Fruit fly (Drosophila melanogaster) whole organism, wandering third instar larva: ENCODE data around the gene CG6000.

ENCODE experiments used
- Hr83 ChIP-seq: fragments of 200-300 bp; sonication (Bioruptor generic); optimal IDR thresholded peaks from 2 replicates; lab custom pipeline; 2016; ENCODE audit warnings: missing biosample characterization, mild to moderate bottlenecking, missing genetic modification characterization, moderate library complexity; ENCODE audit not compliant: poor library complexity, severe bottlenecking
- Rel ChIP-seq, 2 experiments: fragments of 200-800 bp; sonication (Bioruptor generic) in 1 of 2; optimal IDR thresholded peaks; 2 replicates in 1 of 2; 3 replicates in 1 of 2; lab custom pipeline; 2016 to 2019; ENCODE audit warnings: mild to moderate bottlenecking in 2 of 2, missing biosample characterization in 2 of 2, missing genetic modification characterization in 2 of 2, moderate library complexity in 1 of 2
- br ChIP-seq: fragments of 200-800 bp; sonication (Bioruptor generic); optimal IDR thresholded peaks from 2 replicates; lab custom pipeline; 2016; ENCODE audit warnings: missing biosample characterization, missing genetic modification characterization
- dmrt93B ChIP-seq: fragments of 200-800 bp; sonication (Bioruptor generic); optimal IDR thresholded peaks from 2 replicates; lab custom pipeline; 2018; ENCODE audit warnings: missing biosample characterization, mild to moderate bottlenecking, missing genetic modification characterization
- dsf ChIP-seq: sonication (Bioruptor generic); optimal IDR thresholded peaks from 2 replicates; lab custom pipeline; 2016; ENCODE audit warnings: missing biosample characterization, missing genetic modification characterization, borderline replicate concordance
- ey ChIP-seq: fragments of 200-800 bp; sonication (Bioruptor generic); optimal IDR thresholded peaks from 2 replicates; lab custom pipeline; 2016; ENCODE audit warnings: missing biosample characterization, missing genetic modification characterization
- fru ChIP-seq: fragments of 200-800 bp; sonication (Bioruptor generic); optimal IDR thresholded peaks from 3 replicates; lab custom pipeline; 2016; ENCODE audit warnings: missing biosample characterization, mild to moderate bottlenecking, missing genetic modification characterization
- rgr ChIP-seq: fragments of 200-800 bp; sonication (Bioruptor generic); optimal IDR thresholded peaks from 3 replicates; lab custom pipeline; 2016; ENCODE audit warnings: missing biosample characterization, mild to moderate bottlenecking, missing genetic modification characterization

DNA sequence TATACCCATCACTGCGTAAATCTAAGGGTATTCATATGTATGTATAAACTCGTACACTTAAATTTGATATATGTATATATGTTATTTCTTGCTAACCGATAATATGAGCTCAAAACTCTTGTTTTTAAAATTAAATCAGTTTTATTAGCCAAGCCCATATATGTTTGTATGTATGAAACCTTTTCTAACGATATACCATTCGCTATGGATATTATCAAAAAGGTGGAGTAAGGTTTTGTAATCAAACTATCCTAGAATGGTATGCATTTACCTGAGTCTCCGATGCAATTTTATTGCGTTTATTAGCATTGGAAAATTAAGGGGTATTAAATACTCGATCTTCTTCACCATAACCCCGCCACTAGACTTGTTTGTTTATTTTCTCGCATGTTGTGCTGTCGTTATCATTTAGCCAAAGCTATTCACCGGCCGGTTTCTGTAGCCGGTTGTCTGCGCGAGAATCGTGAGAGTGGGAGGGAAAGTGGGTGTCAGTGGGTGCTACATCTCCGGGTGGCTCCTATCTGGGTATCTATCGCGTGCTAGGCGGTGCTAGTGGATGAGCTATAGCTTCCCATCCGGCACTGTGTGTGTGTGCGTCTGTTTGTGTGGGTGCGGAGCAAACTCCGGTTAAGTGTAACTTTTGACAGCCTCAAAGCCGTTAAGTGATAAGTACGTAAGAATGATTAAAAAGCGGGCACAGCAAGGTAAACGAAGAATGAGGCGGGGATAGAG lies 46.2 kb upstream of the CG6000 start:
- TF ChIP-seq Rel (GFP tag; optimal IDR thresholded peaks at IDR 0.05; lab: Kevin White, UChicago) (no peak), Rel (tag; optimal IDR thresholded peaks at IDR 0.05; lab: Kevin White, UChicago) (no peak), br (no peak), Hr83 (GFP tag; lab: Kevin White, UChicago) (no peak), fru (GFP tag; lab: Kevin White, UChicago) (no peak), dsf (no peak), rgr (GFP tag; lab: Kevin White, UChicago) (no peak), ey (no peak), dmrt93B (GFP tag; lab: Kevin White, UChicago) (no peak)
